Fruit fly (Drosophila melanogaster) whole organism, adult: ENCODE data around the gene CG42266.

ENCODE experiments used
- CG11617 ChIP-seq: fragments of 200-800 bp; sonication (Bioruptor generic); optimal IDR thresholded peaks from 2 replicates; lab custom pipeline; 2017; ENCODE audit warnings: mild to moderate bottlenecking, missing biosample characterization, missing genetic modification reagents, missing genetic modification characterization
- CG7045 ChIP-seq: fragments of 200-800 bp; sonication (Bioruptor generic); optimal IDR thresholded peaks from 2 replicates; lab custom pipeline; 2017; ENCODE audit warnings: missing biosample characterization, mild to moderate bottlenecking, missing genetic modification characterization
- Crg-1 ChIP-seq: fragments of 200-800 bp; sonication (Bioruptor generic); optimal IDR thresholded peaks from 2 replicates; lab custom pipeline; 2016; ENCODE audit warnings: missing biosample characterization, missing genetic modification characterization
- cic ChIP-seq: fragments of 200-800 bp; sonication (Bioruptor generic); optimal IDR thresholded peaks from 2 replicates; lab custom pipeline; 2017; ENCODE audit warnings: missing biosample characterization, mild to moderate bottlenecking, missing genetic modification characterization, moderate library complexity
- ovo ChIP-seq: fragments of 200-800 bp; sonication (Bioruptor generic); optimal IDR thresholded peaks from 2 replicates; lab custom pipeline; 2016; ENCODE audit warnings: missing biosample characterization, missing genetic modification characterization

DNA sequence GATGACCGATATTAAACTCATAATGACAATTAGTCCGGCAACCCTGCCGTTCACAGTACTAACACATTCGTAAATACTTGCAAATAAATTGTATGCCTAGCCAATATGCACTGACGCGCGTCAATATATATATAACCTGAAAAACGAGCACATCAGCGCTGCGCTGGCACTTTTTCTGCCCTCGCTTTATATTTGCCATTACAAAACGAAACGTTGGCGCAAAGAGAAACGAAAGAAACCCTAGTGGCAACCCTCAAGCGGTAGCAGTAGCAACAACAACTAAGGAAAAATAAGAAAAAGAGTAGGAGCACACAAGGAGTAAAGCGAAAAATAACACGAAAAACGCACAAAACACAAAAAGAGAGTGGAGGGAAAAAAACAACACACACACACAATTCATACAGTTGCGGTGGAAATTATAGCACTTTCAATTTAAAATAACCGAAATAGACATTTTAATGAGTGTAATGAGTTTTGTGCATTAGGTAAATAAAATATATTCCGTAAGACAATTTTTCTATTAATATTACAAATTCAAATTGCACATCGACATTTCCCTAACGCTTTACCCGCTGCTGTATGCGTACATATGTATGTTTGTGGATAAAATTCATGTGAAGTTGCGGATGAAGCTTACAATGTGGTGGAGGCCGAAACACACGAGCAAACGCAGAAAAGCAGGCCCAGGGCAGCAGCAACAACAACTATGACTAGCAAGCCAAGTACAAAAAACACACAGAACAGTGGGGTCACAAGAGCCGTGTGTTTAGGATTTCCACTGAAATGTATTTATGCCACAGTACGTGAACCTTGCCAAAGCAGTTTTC lies 10.8 kb upstream of the CG42266 start:
- peak; percentile 93 for TF ChIP-seq Crg-1 (GFP tag; lab: Kevin White, UChicago)
- peak; percentile 95 for TF ChIP-seq CG11617
- peak; percentile 96 for TF ChIP-seq CG7045 (GFP tag; lab: Kevin White, UChicago)
- peak; percentile 82 for TF ChIP-seq ovo (GFP tag; lab: Kevin White, UChicago)
- TF ChIP-seq cic (GFP tag; lab: Kevin White, UChicago), result peak; percentile 72
